Worm (Caenorhabditis elegans) whole organism, young adult: ENCODE data around the gene F16B12.7.

ENCODE experiments used
- ets-4 ChIP-seq: fragments of 200-800 bp; sonication (Bioruptor generic); optimal IDR thresholded peaks from 2 replicates; lab custom pipeline; 2018; ENCODE audit warnings: mild to moderate bottlenecking, missing genetic modification characterization, missing compliant biosample characterization
- lin-35 ChIP-seq, 3 experiments: fragments of 150-350 bp in 2 of 3; sonication (generic microtip) in 1 of 3; optimal IDR thresholded peaks; 2 replicates each; lab custom pipeline; 2014 to 2018; ENCODE audit warnings: missing biosample characterization in 3 of 3, missing genetic modification characterization in 3 of 3, missing genetic modification reagents in 3 of 3
- mes-4 ChIP-seq: sonication (generic microtip); optimal IDR thresholded peaks from 2 replicates; lab custom pipeline; 2016; ENCODE audit warnings: missing genotype, missing genetic modification characterization, missing compliant biosample characterization
- mxl-1 ChIP-seq: sonication (generic microtip); optimal IDR thresholded peaks from 2 replicates; lab custom pipeline; 2016; ENCODE audit warnings: missing genetic modification characterization, missing compliant biosample characterization
- xnd-1 ChIP-seq: sonication (generic microtip); optimal IDR thresholded peaks from 2 replicates; lab custom pipeline; 2016; ENCODE audit warnings: missing genotype, missing genetic modification reagents, missing genetic modification characterization, missing compliant biosample characterization

DNA sequence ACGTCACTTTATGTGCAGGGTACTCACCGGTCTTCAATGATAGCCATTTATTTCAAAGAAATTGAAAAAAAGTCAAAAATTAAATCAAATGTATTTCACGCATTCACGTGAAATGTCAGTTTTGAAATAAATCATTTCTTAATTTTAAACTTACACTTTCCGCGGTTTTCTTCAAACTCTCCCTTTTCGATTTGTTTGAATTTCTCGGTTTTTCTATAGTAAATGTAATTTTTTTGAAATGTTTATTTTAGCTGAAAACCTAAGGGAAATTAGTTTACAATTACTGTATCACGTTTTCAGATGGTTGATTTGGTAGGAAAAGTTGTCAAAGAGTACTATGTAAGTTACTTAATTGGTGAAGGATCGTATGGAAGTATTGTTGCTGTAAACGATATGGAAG is at the start of gene F16B12.7:
- no peak for TF ChIP-seq mes-4 (tag; lab: Kevin White, UChicago)
- TF ChIP-seq lin-35 (GFP tag; optimal IDR thresholded peaks at IDR 0.05; lab: Kevin White, UChicago) = no peak
- no peak for TF ChIP-seq ets-4 (GFP tag; lab: Kevin White, UChicago)
- TF ChIP-seq mxl-1 (tag; lab: Kevin White, UChicago) = no peak
- TF ChIP-seq xnd-1 (tag; lab: Kevin White, UChicago) = no peak
